Worm (Caenorhabditis elegans) whole organism, L4/young adult: ENCODE results near the gene F21C10.3.

Source experiments
- W03F9.2 ChIP-seq: fragments of 150-350 bp; optimal IDR thresholded peaks from 2 replicates; lab custom pipeline; 2014; ENCODE audit warnings: missing biosample characterization, missing genetic modification characterization
- dao-5 ChIP-seq: sonication (generic microtip); optimal IDR thresholded peaks from 2 replicates; lab custom pipeline; 2016; ENCODE audit warnings: missing genotype, missing genetic modification characterization, moderate library complexity, missing compliant biosample characterization
- him-1 ChIP-seq: sonication (generic microtip); optimal IDR thresholded peaks from 2 replicates; lab custom pipeline; 2016; ENCODE audit warnings: missing genotype, missing genetic modification reagents, missing genetic modification characterization, missing compliant biosample characterization

- TF ChIP-seq W03F9.2 (tag; lab: Kevin White, UChicago) (no peak), him-1 (no peak), dao-5 (tag; lab: Kevin White, UChicago) (no peak)
Measured at ce11 chrV:9162955-9163468, 35.1 kb downstream of the F21C10.3 start, which contains the start of gene col-145.
